Worm (Caenorhabditis elegans) whole organism, L2 larva: ENCODE results near the gene M110.7.

Experiments
- ZK546.5 ChIP-seq: sonication (generic microtip); optimal IDR thresholded peaks from 2 replicates; lab custom pipeline; 2017; ENCODE audit warnings: missing biosample characterization, missing genetic modification characterization
- alr-1 ChIP-seq: fragments of 150-350 bp; optimal IDR thresholded peaks from 2 replicates; lab custom pipeline; 2014; ENCODE audit warnings: missing biosample characterization, missing genetic modification characterization
- ama-1 ChIP-seq: fragments of 150-350 bp; optimal IDR thresholded peaks from 2 replicates; lab custom pipeline; 2018; ENCODE audit warnings: inconsistent platforms
- fos-1 ChIP-seq: fragments of 150-350 bp; optimal IDR thresholded peaks from 2 replicates; lab custom pipeline; 2014; ENCODE audit warnings: missing biosample characterization, missing genetic modification characterization
- lin-39 ChIP-seq: fragments of 150-350 bp; optimal IDR thresholded peaks from 2 replicates; lab custom pipeline; 2014; ENCODE audit warnings: missing biosample characterization, missing genetic modification reagents, missing genetic modification characterization
- nhr-10 ChIP-seq: sonication (generic microtip); optimal IDR thresholded peaks from 2 replicates; lab custom pipeline; 2017; ENCODE audit warnings: missing biosample characterization, missing genetic modification characterization
- nhr-12 ChIP-seq: fragments of 150-350 bp; optimal IDR thresholded peaks from 2 replicates; lab custom pipeline; 2014; ENCODE audit warnings: missing biosample characterization, missing genetic modification characterization
- skn-1 ChIP-seq: sonication (generic microtip); optimal IDR thresholded peaks from 2 replicates; lab custom pipeline; 2017; ENCODE audit warnings: missing biosample characterization, missing genetic modification characterization
- sma-3 ChIP-seq: sonication (generic microtip); optimal IDR thresholded peaks from 2 replicates; lab custom pipeline; 2016; ENCODE audit warnings: missing genetic modification reagents, missing genetic modification characterization, missing compliant biosample characterization
- snpc-4 ChIP-seq: fragments of 150-350 bp; optimal IDR thresholded peaks from 2 replicates; lab custom pipeline; 2014; ENCODE audit warnings: missing biosample characterization, missing genetic modification characterization
- unc-39 ChIP-seq: fragments of 150-350 bp; optimal IDR thresholded peaks from 2 replicates; lab custom pipeline; 2014; ENCODE audit warnings: missing biosample characterization, missing genetic modification characterization
- unc-55 ChIP-seq: fragments of 150-350 bp; sonication (generic microtip); optimal IDR thresholded peaks from 3 replicates; lab custom pipeline; 2014; ENCODE audit warnings: missing biosample characterization, missing genetic modification reagents, missing genetic modification characterization
- zag-1 ChIP-seq: fragments of 150-350 bp; optimal IDR thresholded peaks from 2 replicates; lab custom pipeline; 2014; ENCODE audit warnings: missing biosample characterization, missing genetic modification characterization
- ztf-4 ChIP-seq: fragments of 150-350 bp; optimal IDR thresholded peaks from 2 replicates; lab custom pipeline; 2014; ENCODE audit warnings: missing biosample characterization, missing genetic modification characterization

ce11 chrII:8276057-8276456, 43.5 kb downstream of the M110.7 start, which contains the start of the genes gei-14 and slc-25A32:
- TF ChIP-seq unc-55 (GFP tag; lab: Kevin White, UChicago) (no peak), alr-1 (tag; lab: Kevin White, UChicago) (no peak), ztf-4 (no peak), unc-39 (tag; lab: Kevin White, UChicago) (no peak), lin-39 (tag; lab: Kevin White, UChicago) (no peak), fos-1 (tag; lab: Kevin White, UChicago) (no peak), sma-3 (GFP tag; lab: Kevin White, UChicago) (no peak), skn-1 (tag; lab: Kevin White, UChicago) (no peak), nhr-12 (no peak), nhr-10 (tag; lab: Kevin White, UChicago) (no peak), snpc-4 (no peak), zag-1 (tag; lab: Kevin White, UChicago) (no peak), ama-1 (lab: Kevin White, UChicago) (no peak), ZK546.5 (tag; lab: Kevin White, UChicago) (no peak)
